Fruit fly (Drosophila melanogaster) whole organism, embryonic: ENCODE measurements around the gene CG3448.

Source experiments
- Atf3 ChIP-seq: fragments of 200-800 bp; sonication (Bioruptor generic); optimal IDR thresholded peaks from 3 replicates; lab custom pipeline; 2016; ENCODE audit warnings: missing biosample characterization, missing genetic modification characterization
- CG10209 ChIP-seq: fragments of 200-800 bp; sonication (Bioruptor generic); optimal IDR thresholded peaks from 3 replicates; lab custom pipeline; 2017; ENCODE audit warnings: missing biosample characterization, mild to moderate bottlenecking, missing genetic modification characterization, missing genetic modification reagents
- CG10274 ChIP-seq: fragments of 200-800 bp; sonication (Bioruptor generic); optimal IDR thresholded peaks from 3 replicates; lab custom pipeline; 2017; ENCODE audit warnings: missing biosample characterization, mild to moderate bottlenecking, missing genetic modification characterization
- CG11504 ChIP-seq: fragments of 200-800 bp; sonication (Bioruptor generic); optimal IDR thresholded peaks from 3 replicates; lab custom pipeline; 2019; ENCODE audit warnings: missing biosample characterization, mild to moderate bottlenecking, missing genetic modification characterization, moderate library complexity
- CG14441 ChIP-seq: fragments of 200-800 bp; sonication (Bioruptor generic); IDR thresholded peaks from 2 replicates; pipeline ENCODE4 v1.3.6; 2022; ENCODE audit warnings: missing biosample characterization, missing genetic modification characterization
- CG14860 ChIP-seq: fragments of 200-800 bp; sonication (Bioruptor generic); IDR thresholded peaks from 3 replicates; pipeline ENCODE4 v1.3.6; 2022; ENCODE audit warnings: missing biosample characterization, missing genetic modification characterization; ENCODE audit not compliant: partially characterized antibody
- CG3838 ChIP-seq: fragments of 200-800 bp; sonication (Bioruptor generic); optimal IDR thresholded peaks from 3 replicates; lab custom pipeline; 2016; ENCODE audit warnings: missing biosample characterization, missing genetic modification characterization
- CG4617 ChIP-seq: fragments of 200-800 bp; sonication (Bioruptor generic); optimal IDR thresholded peaks from 3 replicates; lab custom pipeline; 2016; ENCODE audit warnings: missing biosample characterization, missing genetic modification characterization, borderline replicate concordance
- CG4707 ChIP-seq: fragments of 200-800 bp; sonication (Bioruptor generic); optimal IDR thresholded peaks from 2 replicates; lab custom pipeline; 2018; ENCODE audit warnings: missing biosample characterization, mild to moderate bottlenecking, missing genetic modification characterization, moderate library complexity
- CG6765 ChIP-seq: fragments of 200-800 bp; sonication (Bioruptor generic); optimal IDR thresholded peaks from 3 replicates; lab custom pipeline; 2017; ENCODE audit warnings: missing biosample characterization, mild to moderate bottlenecking, missing genetic modification characterization
- CG7271 ChIP-seq: fragments of 200-800 bp; sonication (Bioruptor generic); optimal IDR thresholded peaks from 2 replicates; lab custom pipeline; 2018; ENCODE audit warnings: missing biosample characterization, mild to moderate bottlenecking, missing genetic modification characterization, moderate library complexity
- CG7786 ChIP-seq: fragments of 200-800 bp; sonication (Bioruptor generic); optimal IDR thresholded peaks from 2 replicates; lab custom pipeline; 2016; ENCODE audit warnings: missing biosample characterization, missing genetic modification characterization
- CG7928 ChIP-seq: fragments of 200-800 bp; sonication (Bioruptor generic); optimal IDR thresholded peaks from 2 replicates; lab custom pipeline; 2017; ENCODE audit warnings: missing biosample characterization, mild to moderate bottlenecking, missing genetic modification characterization
- CG9876 ChIP-seq: fragments of 200-800 bp; sonication (Bioruptor generic); optimal IDR thresholded peaks from 2 replicates; lab custom pipeline; 2016; ENCODE audit warnings: missing biosample characterization, missing genetic modification characterization
- CkIIα-i1 ChIP-seq: fragments of 200-800 bp; sonication (Bioruptor generic); IDR thresholded peaks from 2 replicates; pipeline ENCODE4 v1.3.6; 2022; ENCODE audit warnings: missing biosample characterization, missing genetic modification characterization
- D19B ChIP-seq: fragments of 200-800 bp; sonication (Bioruptor generic); optimal IDR thresholded peaks from 2 replicates; lab custom pipeline; 2017; ENCODE audit warnings: missing biosample characterization, mild to moderate bottlenecking, missing genetic modification characterization
- Dad ChIP-seq: fragments of 200-800 bp; sonication (Bioruptor generic); optimal IDR thresholded peaks from 3 replicates; lab custom pipeline; 2016; ENCODE audit warnings: missing biosample characterization, missing genetic modification characterization
- Dp ChIP-seq: fragments of 200-800 bp; sonication (Bioruptor generic); optimal IDR thresholded peaks from 2 replicates; lab custom pipeline; 2018; ENCODE audit warnings: missing biosample characterization, mild to moderate bottlenecking, missing genetic modification characterization, moderate library complexity
- HHEX ChIP-seq: fragments of 200-800 bp; sonication (Bioruptor generic); optimal IDR thresholded peaks from 3 replicates; lab custom pipeline; 2017; ENCODE audit warnings: missing biosample characterization, mild to moderate bottlenecking, missing genetic modification characterization, missing genetic modification reagents
- Hr51 ChIP-seq, 2 experiments: fragments of 200-800 bp; sonication (Bioruptor generic); optimal IDR thresholded peaks; 2 replicates in 1 of 2; 3 replicates in 1 of 2; lab custom pipeline; 2016 to 2018; ENCODE audit warnings: missing biosample characterization in 2 of 2, missing genetic modification characterization in 2 of 2, mild to moderate bottlenecking in 1 of 2, moderate library complexity in 1 of 2
- MTF-1 ChIP-seq: fragments of 200-800 bp; sonication (Bioruptor generic); optimal IDR thresholded peaks from 2 replicates; lab custom pipeline; 2018; ENCODE audit warnings: missing biosample characterization, mild to moderate bottlenecking, missing genetic modification characterization, borderline replicate concordance
- Med ChIP-seq: fragments of 200-800 bp; sonication (Bioruptor generic); peaks from one replicate; lab custom pipeline; 2016; ENCODE audit warnings: missing biosample characterization, missing genetic modification characterization, mild to moderate bottlenecking, inconsistent platforms, moderate library complexity
- Taf1 ChIP-seq: fragments of 200-800 bp; sonication (Bioruptor generic); IDR thresholded peaks from 2 replicates; pipeline ENCODE4 v1.3.6; 2022; ENCODE audit warnings: missing biosample characterization, missing genetic modification characterization
- Usf ChIP-seq: fragments of 200-800 bp; sonication (Bioruptor generic); optimal IDR thresholded peaks from 2 replicates; lab custom pipeline; 2017; ENCODE audit warnings: missing genotype, missing biosample characterization, missing genetic modification characterization
- ab ChIP-seq: fragments of 200-800 bp; sonication (Bioruptor generic); optimal IDR thresholded peaks from 2 replicates; lab custom pipeline; 2016; ENCODE audit warnings: missing biosample characterization, missing genetic modification characterization
- ara ChIP-seq: fragments of 200-800 bp; sonication (Bioruptor generic); IDR thresholded peaks from 2 replicates; pipeline ENCODE4 v1.3.6; 2022; ENCODE audit warnings: missing biosample characterization, missing genetic modification characterization
- bab2 ChIP-seq: fragments of 200-800 bp; sonication (Bioruptor generic); optimal IDR thresholded peaks from 2 replicates; lab custom pipeline; 2016; ENCODE audit warnings: missing biosample characterization, missing genetic modification characterization
- bowl ChIP-seq: fragments of 200-800 bp; sonication (Bioruptor generic); IDR thresholded peaks from 2 replicates; pipeline ENCODE4 v1.3.6; 2022; ENCODE audit warnings: missing biosample characterization, missing genetic modification characterization
- btn ChIP-seq: fragments of 200-800 bp; sonication (Bioruptor generic); optimal IDR thresholded peaks from 2 replicates; lab custom pipeline; 2016; ENCODE audit warnings: missing biosample characterization, missing genetic modification characterization
- cg ChIP-seq: fragments of 200-800 bp; sonication (Bioruptor generic); optimal IDR thresholded peaks from 3 replicates; lab custom pipeline; 2019; ENCODE audit warnings: missing biosample characterization, mild to moderate bottlenecking, missing genetic modification characterization, moderate library complexity
- danr ChIP-seq: fragments of 200-800 bp; sonication (Bioruptor generic); IDR thresholded peaks from 2 replicates; pipeline ENCODE4 v1.3.6; 2022; ENCODE audit warnings: missing biosample characterization, missing genetic modification characterization
- dati ChIP-seq: fragments of 200-800 bp; sonication (Bioruptor generic); IDR thresholded peaks from 2 replicates; pipeline ENCODE4 v1.3.6; 2022; ENCODE audit warnings: missing biosample characterization, missing genetic modification characterization
- eve ChIP-seq, 2 experiments: fragments of >200 bp; optimal IDR thresholded peaks; 2 replicates each; lab custom pipeline; 2017; ENCODE audit warnings: missing biosample characterization in 2 of 2, missing genetic modification characterization in 2 of 2
- grn ChIP-seq: fragments of 200-800 bp; sonication (Bioruptor generic); optimal IDR thresholded peaks from 3 replicates; lab custom pipeline; 2017; ENCODE audit warnings: missing biosample characterization, missing genetic modification characterization
- hkb ChIP-seq, 2 experiments: fragments of 200-800 bp in 1 of 2; fragments of >200 bp in 1 of 2; sonication (Bioruptor generic) in 1 of 2; IDR thresholded peaks in 1 of 2; optimal IDR thresholded peaks in 1 of 2; 2 replicates each; pipeline versions ENCODE4 v1.3.6 to Lab custom; 2017 to 2022; ENCODE audit warnings: missing biosample characterization in 1 of 2, missing genetic modification characterization in 1 of 2
- lov ChIP-seq, 2 experiments: fragments of 200-800 bp in 1 of 2; fragments of >200 bp in 1 of 2; sonication (Bioruptor generic) in 1 of 2; IDR thresholded peaks in 1 of 2; optimal IDR thresholded peaks in 1 of 2; 2 replicates in 1 of 2; 3 replicates in 1 of 2; pipeline versions ENCODE4 v1.3.6 to Lab custom; 2017 to 2022; ENCODE audit warnings: missing biosample characterization in 1 of 2, missing genetic modification characterization in 1 of 2
- mam ChIP-seq: fragments of 200-800 bp; sonication (Bioruptor generic); optimal IDR thresholded peaks from 3 replicates; lab custom pipeline; 2016; ENCODE audit warnings: missing biosample characterization, missing genetic modification characterization
- nerfin-2 ChIP-seq: fragments of 200-800 bp; sonication (Bioruptor generic); IDR thresholded peaks from 2 replicates; pipeline ENCODE4 v1.3.6; 2022; ENCODE audit warnings: missing biosample characterization, missing genetic modification characterization; ENCODE audit not compliant: partially characterized antibody
- odd ChIP-seq: fragments of 200-800 bp; sonication (Bioruptor generic); optimal IDR thresholded peaks from 2 replicates; lab custom pipeline; 2017; ENCODE audit warnings: missing biosample characterization, mild to moderate bottlenecking, missing genetic modification characterization
- pfk ChIP-seq: fragments of 200-800 bp; sonication (Bioruptor generic); optimal IDR thresholded peaks from 2 replicates; lab custom pipeline; 2018; ENCODE audit warnings: missing biosample characterization, mild to moderate bottlenecking, missing genetic modification characterization, moderate library complexity
- pnt ChIP-seq: fragments of 200-800 bp; sonication (Bioruptor generic); optimal IDR thresholded peaks from 3 replicates; lab custom pipeline; 2016; ENCODE audit warnings: missing biosample characterization, missing genetic modification characterization
- pzg ChIP-seq: fragments of 200-800 bp; sonication (Bioruptor generic); optimal IDR thresholded peaks from 3 replicates; lab custom pipeline; 2018; ENCODE audit warnings: missing biosample characterization, mild to moderate bottlenecking, missing genetic modification characterization, moderate library complexity
- row ChIP-seq: fragments of 200-800 bp; sonication (Bioruptor generic); IDR thresholded peaks from 3 replicates; pipeline ENCODE4 v1.3.6; 2022; ENCODE audit warnings: missing biosample characterization, missing genetic modification characterization
- tgo ChIP-seq: fragments of 200-800 bp; sonication (Bioruptor generic); IDR thresholded peaks from 3 replicates; pipeline ENCODE4 v1.3.6; 2022; ENCODE audit warnings: missing biosample characterization, missing genetic modification characterization
- tup ChIP-seq: fragments of 200-800 bp; sonication (Bioruptor generic); optimal IDR thresholded peaks from 2 replicates; lab custom pipeline; 2016; ENCODE audit warnings: missing biosample characterization, mild to moderate bottlenecking, missing genetic modification characterization, moderate library complexity
- vfl ChIP-seq: fragments of 200-800 bp; sonication (Bioruptor generic); optimal IDR thresholded peaks from 2 replicates; lab custom pipeline; 2016; ENCODE audit warnings: missing biosample characterization, missing genetic modification characterization
- zfh2 ChIP-seq: fragments of 200-800 bp; sonication (Bioruptor generic); optimal IDR thresholded peaks from 2 replicates; lab custom pipeline; 2016; ENCODE audit warnings: missing biosample characterization, missing genetic modification characterization

CG3448 gene

dm6 chr3L:9460775-9461491 lies 9.6 kb upstream of the CG3448 start, which contains the start of the genes CG3434 and CG44838 (continued):
- TF ChIP-seq Hr51 (GFP tag; optimal IDR thresholded peaks at IDR 0.05; lab: Kevin White, UChicago) = peak; percentile 66 to 81
- peak; percentile 65 for TF ChIP-seq ara (GFP tag; lab: Robert Waterston, UW)
- peak; percentile 57 for TF ChIP-seq D19B (GFP tag; lab: Kevin White, UChicago)
- TF ChIP-seq HHEX (GFP tag; lab: Kevin White, UChicago) = peak; percentile 62
- no peak for TF ChIP-seq CG14860
- TF ChIP-seq pzg (GFP tag; lab: Kevin White, UChicago) = peak; percentile 48
- peak; percentile 48 for TF ChIP-seq grn
- TF ChIP-seq CG11504 (tag; lab: Kevin White, UChicago) = peak; percentile 79
- peak; percentile 58 for TF ChIP-seq CG7928 (GFP tag; lab: Kevin White, UChicago)
- TF ChIP-seq CG10209 = peak; percentile 68
- no peak for TF ChIP-seq bowl
- no peak for TF ChIP-seq CG4707
- TF ChIP-seq danr (GFP tag; lab: Robert Waterston, UW) = no peak
- 0 out of 2 replicates have a peak, but pooled peaks have one; percentile 33 for TF ChIP-seq Taf1 (GFP tag; lab: Robert Waterston, UW)
- TF ChIP-seq ab = peak; percentile 77
- TF ChIP-seq dati = peak; percentile 45; the same call in 1 of the 2 replicates

dm6 chr3L:9457619-9458092 lies 6.3 kb upstream of the CG3448 start, which contains the start of gene CG3437:
Gene CG3437, minus strand, starts transcription at chr3L:9457669.
- TF ChIP-seq Atf3 (GFP tag; lab: Kevin White, UChicago) (peak; percentile 98), pfk (GFP tag; lab: Kevin White, UChicago) (peak; percentile 79), row (GFP tag; lab: Robert Waterston, UW) (peak; percentile 100), eve (GFP tag; optimal IDR thresholded peaks at IDR 0.05; lab: Kevin White, UChicago) (no peak), lov (optimal IDR thresholded peaks at IDR 0.05; lab: Kevin White, UChicago) (no peak), lov (GFP tag; IDR thresholded peaks at IDR 0.05; lab: Robert Waterston, UW) (peak; percentile 100), CG10274 (peak; percentile 93), mam (GFP tag; lab: Kevin White, UChicago) (peak; percentile 99), CG3838 (peak; percentile 96), CG14441 (GFP tag; lab: Robert Waterston, UW) (peak; percentile 100), pnt (GFP tag; lab: Kevin White, UChicago) (peak; percentile 99), zfh2 (peak; percentile 99), cg (no peak), Med (GFP tag; lab: Kevin White, UChicago) (peak; percentile 100), Dad (GFP tag; lab: Kevin White, UChicago) (peak; percentile 99), tup (GFP tag; lab: Kevin White, UChicago) (peak; percentile 97), bab2 (peak; percentile 99), CkIIα-i1 (GFP tag; lab: Robert Waterston, UW) (peak; percentile 96), CG9876 (GFP tag; lab: Kevin White, UChicago) (peak; percentile 97), nerfin-2 (GFP tag; lab: Robert Waterston, UW) (no peak), CG7271 (tag; lab: Kevin White, UChicago) (peak; percentile 98), MTF-1 (GFP tag; lab: Kevin White, UChicago) (peak; percentile 97), Dp (GFP tag; lab: Kevin White, UChicago) (peak; percentile 40), btn (GFP tag; lab: Kevin White, UChicago) (peak; percentile 97), hkb (optimal IDR thresholded peaks at IDR 0.05; lab: Kevin White, UChicago) (peak; percentile 34), hkb (GFP tag; IDR thresholded peaks at IDR 0.05; lab: Robert Waterston, UW) (peak; percentile 99), CG4617 (peak; percentile 98), tgo (GFP tag; lab: Robert Waterston, UW) (peak; percentile 99), CG6765 (GFP tag; lab: Kevin White, UChicago) (peak; percentile 99), Usf (GFP tag; lab: Kevin White, UChicago) (peak; percentile 99), CG7786 (GFP tag; lab: Kevin White, UChicago) (peak; percentile 99), vfl (GFP tag; lab: Kevin White, UChicago) (peak; percentile 97), odd (peak; percentile 98)
